Worm (Caenorhabditis elegans) whole organism, L4 larva: ENCODE results near the gene icd-1.

ENCODE experiments used
- D1046.2 ChIP-seq: fragments of 200-800 bp; sonication (Bioruptor generic); IDR thresholded peaks from 2 replicates; pipeline ENCODE4 v1.3.6; 2022; ENCODE audit warnings: missing genetic modification characterization, missing compliant biosample characterization
- F10B5.3 ChIP-seq: sonication (generic microtip); optimal IDR thresholded peaks from 2 replicates; lab custom pipeline; 2016; ENCODE audit warnings: mild to moderate bottlenecking, missing genetic modification characterization, missing compliant biosample characterization
- T20F7.1 ChIP-seq: fragments of 200-800 bp; sonication (Bioruptor generic); optimal IDR thresholded peaks from 2 replicates; lab custom pipeline; 2018; ENCODE audit warnings: mild to moderate bottlenecking, missing genetic modification characterization, missing compliant biosample characterization
- T26A8.4 ChIP-seq: fragments of 200-800 bp; sonication (Bioruptor generic); IDR thresholded peaks from 2 replicates; pipeline ENCODE4 v1.3.6; 2022; ENCODE audit warnings: missing genetic modification characterization, missing compliant biosample characterization
- Y5F2A.4 ChIP-seq: fragments of 200-800 bp; sonication (Bioruptor generic); optimal IDR thresholded peaks from 2 replicates; lab custom pipeline; 2018; ENCODE audit warnings: mild to moderate bottlenecking, missing genetic modification characterization, missing compliant biosample characterization
- ZK546.5 ChIP-seq, 2 experiments: sonication (generic microtip); optimal IDR thresholded peaks; 2 replicates each; lab custom pipeline; 2017; ENCODE audit warnings: missing biosample characterization in 2 of 2, missing genetic modification characterization in 2 of 2
- aha-1 ChIP-seq: fragments of 150-350 bp; peaks from one replicate; lab custom pipeline; 2014; ENCODE audit warnings: missing biosample characterization, missing genetic modification characterization
- ceh-32 ChIP-seq: sonication (generic microtip); optimal IDR thresholded peaks from 2 replicates; lab custom pipeline; 2016; ENCODE audit warnings: mild to moderate bottlenecking, missing genetic modification characterization, missing compliant biosample characterization; ENCODE audit not compliant: poor library complexity
- cey-2 ChIP-seq: sonication (generic microtip); optimal IDR thresholded peaks from 3 replicates; lab custom pipeline; 2017; ENCODE audit warnings: missing genetic modification characterization, mild to moderate bottlenecking, missing compliant biosample characterization, antibody characterized with exemption, borderline replicate concordance; ENCODE audit not compliant: insufficient read depth
- ctbp-1 ChIP-seq: fragments of 200-800 bp; sonication (Bioruptor generic); IDR thresholded peaks from 2 replicates; pipeline ENCODE4 v1.3.6; 2022; ENCODE audit warnings: missing genetic modification reagents, missing genetic modification characterization, missing compliant biosample characterization
- daf-16 ChIP-seq, 3 experiments: sonication (generic microtip); optimal IDR thresholded peaks; 2 replicates each; lab custom pipeline; 2016 to 2017; ENCODE audit warnings: missing genetic modification characterization in 3 of 3, missing genetic modification reagents in 3 of 3, mild to moderate bottlenecking in 2 of 3, missing compliant biosample characterization in 2 of 3, missing biosample characterization in 1 of 3, moderate library complexity in 1 of 3
- daf-8 ChIP-seq: fragments of 200-800 bp; sonication (Bioruptor generic); IDR thresholded peaks from 2 replicates; pipeline ENCODE4 v1.3.6; 2022; ENCODE audit warnings: missing genetic modification characterization, missing compliant biosample characterization
- dmd-6 ChIP-seq: fragments of 200-800 bp; sonication (Bioruptor generic); IDR thresholded peaks from 2 replicates; pipeline ENCODE4 v1.3.6; 2022; ENCODE audit warnings: missing genetic modification reagents, missing genetic modification characterization, missing compliant biosample characterization
- dmd-9 ChIP-seq: fragments of 200-800 bp; sonication (Bioruptor generic); IDR thresholded peaks from 2 replicates; pipeline ENCODE4 v1.3.6; 2022; ENCODE audit warnings: missing genetic modification reagents, missing genetic modification characterization, missing compliant biosample characterization
- dve-1 ChIP-seq: sonication (generic microtip); optimal IDR thresholded peaks from 2 replicates; lab custom pipeline; 2017; ENCODE audit warnings: antibody characterized with exemption, mild to moderate bottlenecking, missing genetic modification characterization, missing compliant biosample characterization; ENCODE audit not compliant: insufficient read depth
- egl-27 ChIP-seq: sonication (generic microtip); optimal IDR thresholded peaks from 3 replicates; lab custom pipeline; 2017; ENCODE audit warnings: missing biosample characterization, missing genetic modification reagents, missing genetic modification characterization
- fkh-10 ChIP-seq: fragments of 150-350 bp; optimal IDR thresholded peaks from 2 replicates; lab custom pipeline; 2014; ENCODE audit warnings: missing biosample characterization, missing genetic modification reagents, missing genetic modification characterization
- hif-1 ChIP-seq, 2 experiments: sonication (generic microtip); optimal IDR thresholded peaks; 2 replicates each; lab custom pipeline; 2016 to 2017; ENCODE audit warnings: missing compliant biosample characterization in 2 of 2, missing genetic modification characterization in 2 of 2, missing genetic modification reagents in 2 of 2, missing genotype in 2 of 2, mild to moderate bottlenecking in 1 of 2
- hlh-11 ChIP-seq: fragments of 200-800 bp; sonication (Bioruptor generic); optimal IDR thresholded peaks from 2 replicates; lab custom pipeline; 2018; ENCODE audit warnings: mild to moderate bottlenecking, missing genetic modification characterization, missing compliant biosample characterization
- hlh-30 ChIP-seq: sonication (generic microtip); optimal IDR thresholded peaks from 2 replicates; lab custom pipeline; 2017; ENCODE audit warnings: antibody characterized with exemption, mild to moderate bottlenecking, missing genetic modification characterization, missing compliant biosample characterization; ENCODE audit not compliant: insufficient read depth
- lin-15B ChIP-seq: fragments of 150-350 bp; sonication (generic microtip); optimal IDR thresholded peaks from 3 replicates; lab custom pipeline; 2014; ENCODE audit warnings: missing biosample characterization, missing genetic modification characterization
- lin-39 ChIP-seq: fragments of 150-350 bp; optimal IDR thresholded peaks from 2 replicates; lab custom pipeline; 2014; ENCODE audit warnings: missing biosample characterization, missing genetic modification reagents, missing genetic modification characterization
- mdl-1 ChIP-seq, 2 experiments: fragments of 150-350 bp in 1 of 2; sonication (generic microtip) in 1 of 2; optimal IDR thresholded peaks; 2 replicates each; lab custom pipeline; 2014 to 2017; ENCODE audit warnings: missing biosample characterization in 2 of 2, missing genetic modification characterization in 2 of 2
- mep-1 ChIP-seq: fragments of 150-350 bp; sonication (generic microtip); optimal IDR thresholded peaks from 3 replicates; lab custom pipeline; 2014; ENCODE audit warnings: missing biosample characterization, missing genetic modification characterization
- mxl-3 ChIP-seq: fragments of 200-800 bp; sonication (Bioruptor generic); optimal IDR thresholded peaks from 2 replicates; lab custom pipeline; 2018; ENCODE audit warnings: mild to moderate bottlenecking, missing genetic modification characterization, missing compliant biosample characterization
- nhr-10 ChIP-seq: fragments of 150-350 bp; optimal IDR thresholded peaks from 2 replicates; lab custom pipeline; 2014; ENCODE audit warnings: missing biosample characterization, missing genetic modification characterization
- nhr-111 ChIP-seq: fragments of 200-800 bp; sonication (Bioruptor generic); optimal IDR thresholded peaks from 2 replicates; lab custom pipeline; 2018; ENCODE audit warnings: mild to moderate bottlenecking, missing genetic modification characterization, missing compliant biosample characterization
- nhr-28 ChIP-seq: fragments of 150-350 bp; optimal IDR thresholded peaks from 2 replicates; lab custom pipeline; 2014; ENCODE audit warnings: missing biosample characterization, missing genetic modification characterization
- nhr-48 ChIP-seq: sonication (generic microtip); optimal IDR thresholded peaks from 2 replicates; lab custom pipeline; 2016; ENCODE audit warnings: mild to moderate bottlenecking, missing genetic modification characterization, missing compliant biosample characterization
- php-3 ChIP-seq: fragments of 200-800 bp; sonication (Bioruptor generic); IDR thresholded peaks from 2 replicates; pipeline ENCODE4 v1.3.6; 2022; ENCODE audit warnings: missing genetic modification reagents, missing genetic modification characterization, missing compliant biosample characterization
- pqm-1 ChIP-seq: sonication (generic microtip); optimal IDR thresholded peaks from 2 replicates; lab custom pipeline; 2017; ENCODE audit warnings: missing biosample characterization, missing genetic modification characterization
- set-16 ChIP-seq: fragments of 200-800 bp; sonication (Bioruptor generic); IDR thresholded peaks from 2 replicates; pipeline ENCODE4 v1.3.6; 2022; ENCODE audit warnings: missing genetic modification reagents, missing genetic modification characterization, missing compliant biosample characterization
- tag-97 ChIP-seq: fragments of 200-800 bp; sonication (Bioruptor generic); IDR thresholded peaks from 2 replicates; pipeline ENCODE4 v1.3.6; 2022; ENCODE audit warnings: missing genetic modification characterization, missing compliant biosample characterization
- unc-62 ChIP-seq, 3 experiments: fragments of 150-350 bp in 1 of 3; sonication (generic microtip); optimal IDR thresholded peaks in 2 of 3; peaks in 1 of 3; 1 replicate in 1 of 3; 2 replicates in 2 of 3; lab custom pipeline; 2014 to 2017; ENCODE audit warnings: missing biosample characterization in 3 of 3, missing genetic modification characterization in 3 of 3, missing genetic modification reagents in 3 of 3, missing genotype in 1 of 3
- zfp-2 ChIP-seq: sonication (generic microtip); optimal IDR thresholded peaks from 2 replicates; lab custom pipeline; 2016; ENCODE audit warnings: mild to moderate bottlenecking, missing genetic modification characterization, missing compliant biosample characterization
- ztf-7 ChIP-seq: fragments of 150-350 bp; optimal IDR thresholded peaks from 2 replicates; lab custom pipeline; 2014; ENCODE audit warnings: missing biosample characterization, missing genetic modification characterization

Gene icd-1

ce11 chrII:6615232-6616029 is 27.0 kb upstream of the icd-1 start (continued):
- TF ChIP-seq D1046.2 (no peak), F10B5.3 (no peak), dve-1 (tag; lab: Kevin White, UChicago) (peak; percentile 66), ctbp-1 (no peak), daf-16 (GFP tag; optimal IDR thresholded peaks at IDR 0.05; lab: Kevin White, UChicago) (no peak), daf-16 (tag; optimal IDR thresholded peaks at IDR 0.05; lab: Kevin White, UChicago) (peak; percentile 71), tag-97 (GFP tag; lab: Robert Waterston, UW) (no peak), dmd-6 (GFP tag; lab: Robert Waterston, UW) (peak; percentile 87), hlh-11 (tag; lab: Kevin White, UChicago) (peak; percentile 75), cey-2 (no peak), T26A8.4 (GFP tag; lab: Robert Waterston, UW) (0 out of 2 replicates have a peak, but pooled peaks have one; percentile 14), T20F7.1 (GFP tag; lab: Kevin White, UChicago) (no peak), mxl-3 (GFP tag; lab: Kevin White, UChicago) (peak; percentile 64), pqm-1 (tag; lab: Kevin White, UChicago) (peak; percentile 97), set-16 (no peak), unc-62 (GFP tag; optimal IDR thresholded peaks at IDR 0.05 in 1 of 2; lab: Kevin White, UChicago) (peak in 1 of 2 experiments; percentile 86), unc-62 (tag; optimal IDR thresholded peaks at IDR 0.05; lab: Kevin White, UChicago) (no peak), fkh-10 (no peak), zfp-2 (tag; lab: Kevin White, UChicago) (no peak), aha-1 (tag; lab: Kevin White, UChicago) (peak; percentile 29), egl-27 (tag; lab: Kevin White, UChicago) (no peak), hif-1 (tag; optimal IDR thresholded peaks at IDR 0.05; lab: Kevin White, UChicago) (no peak), nhr-111 (GFP tag; lab: Kevin White, UChicago) (no peak), ZK546.5 (tag; optimal IDR thresholded peaks at IDR 0.05; lab: Kevin White, UChicago) (no peak), Y5F2A.4 (GFP tag; lab: Kevin White, UChicago) (no peak)

- TF ChIP-seq lin-39 (tag; lab: Kevin White, UChicago) (no peak), daf-8 (no peak), aha-1 (tag; lab: Kevin White, UChicago) (peak; percentile 52), nhr-28 (tag; lab: Kevin White, UChicago) (peak; percentile 9), F10B5.3 (no peak), daf-16 (GFP tag; optimal IDR thresholded peaks at IDR 0.05; lab: Kevin White, UChicago) (no peak), daf-16 (tag; optimal IDR thresholded peaks at IDR 0.05; lab: Kevin White, UChicago) (peak; percentile 21), ztf-7 (tag; lab: Kevin White, UChicago) (no peak), nhr-10 (tag; lab: Kevin White, UChicago) (no peak), dve-1 (tag; lab: Kevin White, UChicago) (peak; percentile 40), dmd-6 (GFP tag; lab: Robert Waterston, UW) (peak; percentile 43), lin-15B (no peak), nhr-111 (GFP tag; lab: Kevin White, UChicago) (no peak), ceh-32 (tag; lab: Kevin White, UChicago) (no peak), dmd-9 (GFP tag; lab: Robert Waterston, UW) (no peak)
Measured at ce11 chrII:6614500-6614899, 26.0 kb upstream of the icd-1 start.

ce11 chrII:6612544-6612943 is 24.1 kb upstream of the icd-1 start:
- peak in 1 of 2 experiments; percentile 26 for TF ChIP-seq mdl-1 (tag; optimal IDR thresholded peaks at IDR 0.05; lab: Kevin White, UChicago)
- TF ChIP-seq T26A8.4 (GFP tag; lab: Robert Waterston, UW), result no peak
- 0 out of 2 replicates have a peak, but pooled peaks have one; percentile 10 for TF ChIP-seq php-3 (GFP tag; lab: Robert Waterston, UW)
- TF ChIP-seq hlh-11 (tag; lab: Kevin White, UChicago), result peak; percentile 44
- no peak for TF ChIP-seq daf-16 (GFP tag; optimal IDR thresholded peaks at IDR 0.05; lab: Kevin White, UChicago)
- TF ChIP-seq daf-16 (tag; optimal IDR thresholded peaks at IDR 0.05; lab: Kevin White, UChicago), result peak; percentile 84
- TF ChIP-seq lin-15B, result no peak
- TF ChIP-seq hlh-30 (tag; lab: Kevin White, UChicago), result peak; percentile 51
- peak; percentile 70 for TF ChIP-seq dmd-6 (GFP tag; lab: Robert Waterston, UW)
- TF ChIP-seq dve-1 (tag; lab: Kevin White, UChicago), result peak; percentile 75
- TF ChIP-seq nhr-48 (tag; lab: Kevin White, UChicago), result no peak
- TF ChIP-seq mep-1 (tag; lab: Kevin White, UChicago), result peak; percentile 19
- TF ChIP-seq hif-1 (tag; optimal IDR thresholded peaks at IDR 0.05; lab: Kevin White, UChicago), result peak in 1 of 2 experiments; percentile 21
- peak; percentile 74 for TF ChIP-seq nhr-28 (tag; lab: Kevin White, UChicago)
- TF ChIP-seq pqm-1 (tag; lab: Kevin White, UChicago), result peak; percentile 92
- TF ChIP-seq, all 104 proteins: peak for 11
